Worm (Caenorhabditis elegans) whole organism, L4/young adult: Measurements from ENCODE around the gene W06H8.2.

Experiments
- W03F9.2 ChIP-seq: fragments of 150-350 bp; optimal IDR thresholded peaks from 2 replicates; lab custom pipeline; 2014; ENCODE audit warnings: missing biosample characterization, missing genetic modification characterization
- dao-5 ChIP-seq: sonication (generic microtip); optimal IDR thresholded peaks from 2 replicates; lab custom pipeline; 2016; ENCODE audit warnings: missing genotype, missing genetic modification characterization, moderate library complexity, missing compliant biosample characterization
- him-1 ChIP-seq: sonication (generic microtip); optimal IDR thresholded peaks from 2 replicates; lab custom pipeline; 2016; ENCODE audit warnings: missing genotype, missing genetic modification reagents, missing genetic modification characterization, missing compliant biosample characterization

Gene W06H8.2

ce11 chrV:6250959-6251598, 44.5 kb downstream of the W06H8.2 start:
- TF ChIP-seq W03F9.2, result no peak
- no peak for TF ChIP-seq dao-5 (tag; lab: Kevin White, UChicago)
- no peak for TF ChIP-seq him-1 (tag; lab: Kevin White, UChicago)

DNA sequence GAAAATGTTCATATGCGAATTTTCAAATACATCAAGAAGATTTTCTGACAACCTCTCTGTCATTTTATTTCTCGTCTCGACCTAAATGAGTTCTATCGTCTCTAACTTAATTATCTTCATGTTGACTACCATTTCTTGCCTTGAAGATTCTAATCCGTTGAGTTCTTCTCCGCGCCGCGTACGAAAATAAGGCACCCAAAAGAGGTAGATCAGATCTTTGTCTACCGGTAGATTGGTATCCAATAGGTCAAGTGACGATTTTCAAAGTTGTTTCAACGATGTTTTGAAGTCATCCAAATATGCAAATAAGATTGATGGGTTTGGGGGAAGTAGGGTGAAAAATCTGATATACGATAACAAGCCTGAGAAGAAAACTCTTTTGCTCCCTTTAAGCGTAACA, 47.4 kb downstream of the W06H8.2 start:
- TF ChIP-seq W03F9.2, result no peak
- no peak for TF ChIP-seq dao-5 (tag; lab: Kevin White, UChicago)
